Worm (Caenorhabditis elegans) whole organism, L4 larva: ENCODE data around the gene R04F11.3.

Source experiments
- F10B5.3 ChIP-seq: sonication (generic microtip); optimal IDR thresholded peaks from 2 replicates; lab custom pipeline; 2016; ENCODE audit warnings: mild to moderate bottlenecking, missing genetic modification characterization, missing compliant biosample characterization
- F26F4.8 ChIP-seq: fragments of 200-800 bp; sonication (Bioruptor generic); conservative IDR thresholded peaks from 2 replicates; pipeline ENCODE4 v1.3.6; 2022; ENCODE audit warnings: missing genetic modification characterization, missing compliant biosample characterization
- F37D6.2 ChIP-seq: sonication (generic microtip); optimal IDR thresholded peaks from 2 replicates; lab custom pipeline; 2016; ENCODE audit warnings: mild to moderate bottlenecking, missing genetic modification characterization, missing compliant biosample characterization
- F49E8.2 ChIP-seq: sonication (generic microtip); optimal IDR thresholded peaks from 2 replicates; lab custom pipeline; 2016; ENCODE audit warnings: missing compliant biosample characterization, mild to moderate bottlenecking, missing genetic modification characterization, borderline replicate concordance
- T26A8.4 ChIP-seq: fragments of 200-800 bp; sonication (Bioruptor generic); IDR thresholded peaks from 2 replicates; pipeline ENCODE4 v1.3.6; 2022; ENCODE audit warnings: missing genetic modification characterization, missing compliant biosample characterization
- Y5F2A.4 ChIP-seq: fragments of 200-800 bp; sonication (Bioruptor generic); optimal IDR thresholded peaks from 2 replicates; lab custom pipeline; 2018; ENCODE audit warnings: mild to moderate bottlenecking, missing genetic modification characterization, missing compliant biosample characterization
- aly-2 ChIP-seq: sonication (generic microtip); optimal IDR thresholded peaks from 2 replicates; lab custom pipeline; 2018; ENCODE audit warnings: missing biosample characterization, missing genetic modification characterization
- attf-4 ChIP-seq: sonication (generic microtip); optimal IDR thresholded peaks from 3 replicates; lab custom pipeline; 2017; ENCODE audit warnings: missing biosample characterization, missing genetic modification characterization
- ceh-20 ChIP-seq: fragments of 200-800 bp; sonication (Bioruptor generic); IDR thresholded peaks from 2 replicates; pipeline ENCODE4 v1.3.6; 2022; ENCODE audit warnings: missing genetic modification reagents, missing genetic modification characterization, missing compliant biosample characterization
- ceh-44 ChIP-seq: fragments of 200-800 bp; sonication (Bioruptor generic); IDR thresholded peaks from 2 replicates; pipeline ENCODE4 v1.3.6; 2022; ENCODE audit warnings: missing genetic modification reagents, missing genetic modification characterization, missing compliant biosample characterization
- ceh-62 ChIP-seq: sonication (generic microtip); optimal IDR thresholded peaks from 2 replicates; lab custom pipeline; 2017; ENCODE audit warnings: missing biosample characterization, missing genetic modification characterization
- ces-1 ChIP-seq: fragments of 150-350 bp; sonication (generic microtip); optimal IDR thresholded peaks from 4 replicates; lab custom pipeline; 2014; ENCODE audit warnings: missing biosample characterization, missing genetic modification reagents, missing genetic modification characterization
- cey-2 ChIP-seq: sonication (generic microtip); optimal IDR thresholded peaks from 3 replicates; lab custom pipeline; 2017; ENCODE audit warnings: missing genetic modification characterization, mild to moderate bottlenecking, missing compliant biosample characterization, antibody characterized with exemption, borderline replicate concordance; ENCODE audit not compliant: insufficient read depth
- ctbp-1 ChIP-seq: fragments of 200-800 bp; sonication (Bioruptor generic); IDR thresholded peaks from 2 replicates; pipeline ENCODE4 v1.3.6; 2022; ENCODE audit warnings: missing genetic modification reagents, missing genetic modification characterization, missing compliant biosample characterization
- daf-16 ChIP-seq, 3 experiments: sonication (generic microtip); optimal IDR thresholded peaks; 2 replicates each; lab custom pipeline; 2016 to 2017; ENCODE audit warnings: missing genetic modification characterization in 3 of 3, missing genetic modification reagents in 3 of 3, mild to moderate bottlenecking in 2 of 3, missing compliant biosample characterization in 2 of 3, missing biosample characterization in 1 of 3, moderate library complexity in 1 of 3
- daf-19 ChIP-seq: fragments of 200-800 bp; sonication (Bioruptor generic); conservative IDR thresholded peaks from 2 replicates; pipeline ENCODE4 v1.3.6; 2022; ENCODE audit warnings: missing genetic modification characterization, missing compliant biosample characterization
- dmd-6 ChIP-seq: fragments of 200-800 bp; sonication (Bioruptor generic); IDR thresholded peaks from 2 replicates; pipeline ENCODE4 v1.3.6; 2022; ENCODE audit warnings: missing genetic modification reagents, missing genetic modification characterization, missing compliant biosample characterization
- dmd-8 ChIP-seq: fragments of 200-800 bp; sonication (Bioruptor generic); IDR thresholded peaks from 2 replicates; pipeline ENCODE4 v1.3.6; 2022; ENCODE audit warnings: missing genetic modification characterization, missing compliant biosample characterization
- dmd-9 ChIP-seq: fragments of 200-800 bp; sonication (Bioruptor generic); IDR thresholded peaks from 2 replicates; pipeline ENCODE4 v1.3.6; 2022; ENCODE audit warnings: missing genetic modification reagents, missing genetic modification characterization, missing compliant biosample characterization
- duxl-1 ChIP-seq: sonication (generic microtip); optimal IDR thresholded peaks from 2 replicates; lab custom pipeline; 2016; ENCODE audit warnings: mild to moderate bottlenecking, missing genetic modification characterization, moderate library complexity, missing compliant biosample characterization; ENCODE audit not compliant: poor library complexity
- dve-1 ChIP-seq: sonication (generic microtip); optimal IDR thresholded peaks from 2 replicates; lab custom pipeline; 2017; ENCODE audit warnings: antibody characterized with exemption, mild to moderate bottlenecking, missing genetic modification characterization, missing compliant biosample characterization; ENCODE audit not compliant: insufficient read depth
- egl-43 ChIP-seq: fragments of 200-800 bp; sonication (Bioruptor generic); IDR thresholded peaks from 2 replicates; pipeline ENCODE4 v1.3.6; 2022; ENCODE audit warnings: missing genetic modification reagents, missing genetic modification characterization, missing compliant biosample characterization
- fkh-10 ChIP-seq: fragments of 150-350 bp; optimal IDR thresholded peaks from 2 replicates; lab custom pipeline; 2014; ENCODE audit warnings: missing biosample characterization, missing genetic modification reagents, missing genetic modification characterization
- gei-8 ChIP-seq: fragments of 200-800 bp; sonication (Bioruptor generic); optimal IDR thresholded peaks from 2 replicates; lab custom pipeline; 2018; ENCODE audit warnings: mild to moderate bottlenecking, missing genetic modification characterization, missing compliant biosample characterization
- hlh-30 ChIP-seq: sonication (generic microtip); optimal IDR thresholded peaks from 2 replicates; lab custom pipeline; 2017; ENCODE audit warnings: antibody characterized with exemption, mild to moderate bottlenecking, missing genetic modification characterization, missing compliant biosample characterization; ENCODE audit not compliant: insufficient read depth
- jun-1 ChIP-seq: fragments of 150-350 bp; optimal IDR thresholded peaks from 2 replicates; lab custom pipeline; 2014; ENCODE audit warnings: missing biosample characterization, missing genetic modification reagents, missing genetic modification characterization
- lim-7 ChIP-seq: fragments of 200-800 bp; sonication (Bioruptor generic); IDR thresholded peaks from 2 replicates; pipeline ENCODE4 v1.3.6; 2022; ENCODE audit warnings: missing genetic modification characterization, missing compliant biosample characterization
- lin-29 ChIP-seq: fragments of 200-800 bp; sonication (Bioruptor generic); IDR thresholded peaks from 2 replicates; pipeline ENCODE4 v1.3.6; 2022; ENCODE audit warnings: missing genetic modification reagents, missing genetic modification characterization, missing compliant biosample characterization
- lin-38 ChIP-seq: fragments of 200-800 bp; sonication (Bioruptor generic); IDR thresholded peaks from 2 replicates; pipeline ENCODE4 v1.3.6; 2022; ENCODE audit warnings: missing genetic modification reagents, missing genetic modification characterization, missing compliant biosample characterization
- lin-39 ChIP-seq: fragments of 150-350 bp; optimal IDR thresholded peaks from 2 replicates; lab custom pipeline; 2014; ENCODE audit warnings: missing biosample characterization, missing genetic modification reagents, missing genetic modification characterization
- lir-3 ChIP-seq: sonication (generic microtip); optimal IDR thresholded peaks from 2 replicates; lab custom pipeline; 2016; ENCODE audit warnings: mild to moderate bottlenecking, missing genetic modification characterization, missing compliant biosample characterization
- madf-9 ChIP-seq: fragments of 200-800 bp; sonication (Bioruptor generic); conservative IDR thresholded peaks from 2 replicates; pipeline ENCODE4 v1.3.6; 2022; ENCODE audit warnings: missing genetic modification reagents, missing genetic modification characterization, missing compliant biosample characterization
- mdl-1 ChIP-seq, 2 experiments: fragments of 150-350 bp in 1 of 2; sonication (generic microtip) in 1 of 2; optimal IDR thresholded peaks; 2 replicates each; lab custom pipeline; 2014 to 2017; ENCODE audit warnings: missing biosample characterization in 2 of 2, missing genetic modification characterization in 2 of 2
- mep-1 ChIP-seq: fragments of 150-350 bp; sonication (generic microtip); optimal IDR thresholded peaks from 3 replicates; lab custom pipeline; 2014; ENCODE audit warnings: missing biosample characterization, missing genetic modification characterization
- mxl-2 ChIP-seq: fragments of 200-800 bp; sonication (Bioruptor generic); conservative IDR thresholded peaks from 2 replicates; pipeline ENCODE4 v1.3.6; 2022; ENCODE audit warnings: missing genetic modification reagents, missing genetic modification characterization, missing compliant biosample characterization
- nhr-102 ChIP-seq: sonication (generic microtip); optimal IDR thresholded peaks from 2 replicates; lab custom pipeline; 2016; ENCODE audit warnings: mild to moderate bottlenecking, missing genetic modification characterization, moderate library complexity, missing compliant biosample characterization
- nhr-11 ChIP-seq: fragments of 150-350 bp; optimal IDR thresholded peaks from 2 replicates; lab custom pipeline; 2014; ENCODE audit warnings: missing biosample characterization, missing genetic modification characterization
- nhr-6 ChIP-seq: fragments of 150-350 bp; optimal IDR thresholded peaks from 2 replicates; lab custom pipeline; 2014; ENCODE audit warnings: missing biosample characterization, missing genetic modification characterization
- nhr-76 ChIP-seq: fragments of 150-350 bp; optimal IDR thresholded peaks from 2 replicates; lab custom pipeline; 2014; ENCODE audit warnings: missing biosample characterization, missing genetic modification characterization
- nhr-77 ChIP-seq: fragments of 150-350 bp; optimal IDR thresholded peaks from 2 replicates; lab custom pipeline; 2014; ENCODE audit warnings: missing biosample characterization, missing genetic modification characterization
- sdz-12 ChIP-seq: fragments of 200-800 bp; sonication (Bioruptor generic); optimal IDR thresholded peaks from 2 replicates; lab custom pipeline; 2018; ENCODE audit warnings: mild to moderate bottlenecking, missing genetic modification characterization, missing compliant biosample characterization
- snpc-4 ChIP-seq: fragments of 150-350 bp; optimal IDR thresholded peaks from 2 replicates; lab custom pipeline; 2014; ENCODE audit warnings: missing biosample characterization, missing genetic modification characterization
- spr-1 ChIP-seq: sonication (generic microtip); optimal IDR thresholded peaks from 2 replicates; lab custom pipeline; 2016; ENCODE audit warnings: mild to moderate bottlenecking, missing genetic modification characterization, missing compliant biosample characterization
- spr-3 ChIP-seq: fragments of 200-800 bp; sonication (Bioruptor generic); optimal IDR thresholded peaks from 2 replicates; lab custom pipeline; 2018; ENCODE audit warnings: mild to moderate bottlenecking, missing genetic modification characterization, missing compliant biosample characterization
- unc-39 ChIP-seq: sonication (generic microtip); optimal IDR thresholded peaks from 2 replicates; lab custom pipeline; 2017; ENCODE audit warnings: missing biosample characterization, missing genetic modification characterization
- unc-62 ChIP-seq, 3 experiments: fragments of 150-350 bp in 1 of 3; sonication (generic microtip); optimal IDR thresholded peaks in 2 of 3; peaks in 1 of 3; 1 replicate in 1 of 3; 2 replicates in 2 of 3; lab custom pipeline; 2014 to 2017; ENCODE audit warnings: missing biosample characterization in 3 of 3, missing genetic modification characterization in 3 of 3, missing genetic modification reagents in 3 of 3, missing genotype in 1 of 3
- zag-1 ChIP-seq: fragments of 150-350 bp; optimal IDR thresholded peaks from 2 replicates; lab custom pipeline; 2014; ENCODE audit warnings: missing biosample characterization, missing genetic modification characterization
- zfp-2 ChIP-seq: sonication (generic microtip); optimal IDR thresholded peaks from 2 replicates; lab custom pipeline; 2016; ENCODE audit warnings: mild to moderate bottlenecking, missing genetic modification characterization, missing compliant biosample characterization
- zfp-3 ChIP-seq: fragments of 200-800 bp; sonication (Bioruptor generic); conservative IDR thresholded peaks from 2 replicates; pipeline ENCODE4 v1.3.6; 2022; ENCODE audit warnings: missing genetic modification reagents, missing genetic modification characterization, missing compliant biosample characterization
- zip-2 ChIP-seq: fragments of 150-350 bp; optimal IDR thresholded peaks from 2 replicates; lab custom pipeline; 2014; ENCODE audit warnings: missing biosample characterization, missing genetic modification characterization
- ztf-7 ChIP-seq: fragments of 150-350 bp; optimal IDR thresholded peaks from 2 replicates; lab custom pipeline; 2014; ENCODE audit warnings: missing biosample characterization, missing genetic modification characterization

The R04F11.3 gene

ce11 chrV:12300166-12300565 is 16.8 kb downstream of the R04F11.3 start (continued):
- peak; percentile 68 for TF ChIP-seq dmd-6
- 0 out of 2 replicates have a peak, but pooled peaks have one; percentile 10 for TF ChIP-seq daf-19 (GFP tag; lab: Robert Waterston, UW)
- TF ChIP-seq nhr-77, result peak; percentile 32
- no peak for TF ChIP-seq egl-43 (GFP tag; lab: Robert Waterston, UW)
- no peak for TF ChIP-seq aly-2 (tag; lab: Kevin White, UChicago)
- TF ChIP-seq ceh-20 (GFP tag; lab: Robert Waterston, UW), result peak; percentile 48; the same call in 1 of the 2 replicates
- TF ChIP-seq fkh-10 (GFP tag; lab: Kevin White, UChicago), result no peak
- TF ChIP-seq ztf-7, result no peak
- no peak for TF ChIP-seq snpc-4 (tag; lab: Kevin White, UChicago)
- TF ChIP-seq dve-1, result peak; percentile 87
- TF ChIP-seq spr-3 (GFP tag; lab: Kevin White, UChicago), result no peak
- TF ChIP-seq Y5F2A.4, result no peak
- no peak for TF ChIP-seq mxl-2 (GFP tag; lab: Robert Waterston, UW)
- no peak for TF ChIP-seq duxl-1 (tag; lab: Kevin White, UChicago)
- no peak for TF ChIP-seq lin-29 (GFP tag; lab: Robert Waterston, UW)
- no peak for TF ChIP-seq F10B5.3
- TF ChIP-seq mep-1 (tag; lab: Kevin White, UChicago), result peak; percentile 80
- no peak for TF ChIP-seq T26A8.4 (GFP tag; lab: Robert Waterston, UW)
- TF ChIP-seq dmd-8, result no peak
- no peak for TF ChIP-seq ctbp-1
- peak; percentile 94 for TF ChIP-seq hlh-30 (tag; lab: Kevin White, UChicago)
- TF ChIP-seq cey-2, result peak; percentile 46
- TF ChIP-seq ceh-44 (GFP tag; lab: Robert Waterston, UW), result no peak
- peak in 1 of 2 experiments; percentile 95 for TF ChIP-seq unc-62 (GFP tag; optimal IDR thresholded peaks at IDR 0.05 in 1 of 2; lab: Kevin White, UChicago)
- no peak for TF ChIP-seq unc-62 (tag; optimal IDR thresholded peaks at IDR 0.05; lab: Kevin White, UChicago)
- no peak for TF ChIP-seq zag-1
- no peak for TF ChIP-seq daf-16 (GFP tag; optimal IDR thresholded peaks at IDR 0.05; lab: Kevin White, UChicago)
- TF ChIP-seq daf-16 (tag; optimal IDR thresholded peaks at IDR 0.05; lab: Kevin White, UChicago), result peak; percentile 65
- TF ChIP-seq attf-4 (tag; lab: Kevin White, UChicago), result no peak
- TF ChIP-seq mdl-1 (tag; optimal IDR thresholded peaks at IDR 0.05; lab: Kevin White, UChicago), result peak in 1 of 2 experiments; percentile 84
- TF ChIP-seq nhr-102, result peak; percentile 20
- TF ChIP-seq ceh-62 (tag; lab: Kevin White, UChicago), result no peak
- TF ChIP-seq lir-3 (tag; lab: Kevin White, UChicago), result no peak
- TF ChIP-seq ces-1, result no peak
- TF ChIP-seq lin-39 (tag; lab: Kevin White, UChicago), result no peak
- no peak for TF ChIP-seq zfp-3 (GFP tag; lab: Robert Waterston, UW)
- no peak for TF ChIP-seq lim-7
- TF ChIP-seq nhr-6 (tag; lab: Kevin White, UChicago), result peak; percentile 98
- no peak for TF ChIP-seq madf-9 (GFP tag; lab: Robert Waterston, UW)
- no peak for TF ChIP-seq zfp-2 (tag; lab: Kevin White, UChicago)
- TF ChIP-seq nhr-11 (tag; lab: Kevin White, UChicago), result no peak
- TF ChIP-seq F26F4.8 (GFP tag; lab: Robert Waterston, UW), result no peak
- peak; percentile 49 for TF ChIP-seq jun-1 (tag; lab: Kevin White, UChicago)
- no peak for TF ChIP-seq F49E8.2
- TF ChIP-seq gei-8 (GFP tag; lab: Kevin White, UChicago), result no peak
- TF ChIP-seq unc-39, result no peak
- TF ChIP-seq sdz-12 (GFP tag; lab: Kevin White, UChicago), result no peak
- no peak for TF ChIP-seq dmd-9 (GFP tag; lab: Robert Waterston, UW)
- TF ChIP-seq F37D6.2 (tag; lab: Kevin White, UChicago), result no peak
- no peak for TF ChIP-seq zip-2 (tag; lab: Kevin White, UChicago)
- TF ChIP-seq nhr-76 (tag; lab: Kevin White, UChicago), result no peak
- TF ChIP-seq spr-1 (tag; lab: Kevin White, UChicago), result no peak
- TF ChIP-seq lin-38 (GFP tag; lab: Robert Waterston, UW), result 0 out of 2 replicates have a peak, but pooled peaks have one; percentile 6
